Fruit fly (Drosophila melanogaster) whole organism, embryonic: ENCODE data around the gene Vti1a.

ENCODE experiments used
- CG11093 ChIP-seq: fragments of 200-800 bp; sonication (Bioruptor generic); IDR thresholded peaks from 3 replicates; pipeline ENCODE4 v1.3.6; 2022; ENCODE audit warnings: missing biosample characterization, missing genetic modification characterization
- CG13296 ChIP-seq: fragments of 200-800 bp; sonication (Bioruptor generic); optimal IDR thresholded peaks from 3 replicates; lab custom pipeline; 2018; ENCODE audit warnings: missing biosample characterization, mild to moderate bottlenecking, missing genetic modification characterization
- CG13775 ChIP-seq: fragments of 200-800 bp; sonication (Bioruptor generic); optimal IDR thresholded peaks from 3 replicates; lab custom pipeline; 2017; ENCODE audit warnings: missing biosample characterization, mild to moderate bottlenecking, missing genetic modification characterization
- CG14965 ChIP-seq: fragments of 200-800 bp; sonication (Bioruptor generic); optimal IDR thresholded peaks from 2 replicates; lab custom pipeline; 2016; ENCODE audit warnings: missing biosample characterization, missing genetic modification characterization, borderline replicate concordance
- CG17186 ChIP-seq: fragments of 200-800 bp; sonication (Bioruptor generic); optimal IDR thresholded peaks from 3 replicates; lab custom pipeline; 2017; ENCODE audit warnings: missing biosample characterization, missing genetic modification reagents, missing genetic modification characterization
- CG17361 ChIP-seq: fragments of 200-800 bp; sonication (Bioruptor generic); IDR thresholded peaks from 3 replicates; pipeline ENCODE4 v1.3.6; 2022; ENCODE audit warnings: missing biosample characterization, missing genetic modification characterization
- CG17802 ChIP-seq: fragments of 200-800 bp; sonication (Bioruptor generic); optimal IDR thresholded peaks from 2 replicates; lab custom pipeline; 2018; ENCODE audit warnings: missing biosample characterization, mild to moderate bottlenecking, missing genetic modification characterization, moderate library complexity
- CG17829 ChIP-seq: fragments of 200-800 bp; optimal IDR thresholded peaks from 2 replicates; lab custom pipeline; 2019; ENCODE audit warnings: missing biosample characterization, mild to moderate bottlenecking, missing genetic modification characterization, moderate library complexity
- CG18476 ChIP-seq: fragments of 200-800 bp; sonication (Bioruptor generic); optimal IDR thresholded peaks from 2 replicates; lab custom pipeline; 2016; ENCODE audit warnings: missing biosample characterization, mild to moderate bottlenecking, missing genetic modification characterization
- CG18619 ChIP-seq: fragments of 200-800 bp; sonication (Bioruptor generic); optimal IDR thresholded peaks from 3 replicates; lab custom pipeline; 2017; ENCODE audit warnings: missing biosample characterization, mild to moderate bottlenecking, missing genetic modification characterization
- CG2116 ChIP-seq: fragments of 200-800 bp; sonication (Bioruptor generic); optimal IDR thresholded peaks from 3 replicates; lab custom pipeline; 2018; ENCODE audit warnings: missing biosample characterization, mild to moderate bottlenecking, missing genetic modification characterization
- CG2712 ChIP-seq: fragments of 200-800 bp; optimal IDR thresholded peaks from 3 replicates; lab custom pipeline; 2019; ENCODE audit warnings: missing biosample characterization, mild to moderate bottlenecking, missing genetic modification characterization, moderate library complexity
- CG30403 ChIP-seq: fragments of 200-800 bp; sonication (Bioruptor generic); optimal IDR thresholded peaks from 3 replicates; lab custom pipeline; 2016; ENCODE audit warnings: missing biosample characterization, missing genetic modification characterization
- CG32767 ChIP-seq: fragments of 200-800 bp; sonication (Bioruptor generic); IDR thresholded peaks from 2 replicates; pipeline ENCODE4 v1.3.6; 2022; ENCODE audit warnings: missing biosample characterization, missing genetic modification characterization
- CG3847 ChIP-seq: fragments of 200-800 bp; sonication (Bioruptor generic); IDR thresholded peaks from 2 replicates; pipeline ENCODE4 v1.3.6; 2022; ENCODE audit warnings: missing biosample characterization, missing genetic modification characterization
- CG42726 ChIP-seq: fragments of 200-800 bp; sonication (Bioruptor generic); IDR thresholded peaks from 2 replicates; pipeline ENCODE4 v1.3.6; 2022; ENCODE audit warnings: missing biosample characterization, missing genetic modification characterization; ENCODE audit not compliant: partially characterized antibody
- CG4282 ChIP-seq: fragments of 200-800 bp; sonication (Bioruptor generic); optimal IDR thresholded peaks from 2 replicates; lab custom pipeline; 2016; ENCODE audit warnings: missing biosample characterization, missing genetic modification characterization
- CG4854 ChIP-seq: fragments of 200-800 bp; sonication (Bioruptor generic); optimal IDR thresholded peaks from 2 replicates; lab custom pipeline; 2016; ENCODE audit warnings: missing biosample characterization, missing genetic modification characterization, inconsistent platforms
- CG5180 ChIP-seq: fragments of 200-800 bp; sonication (Bioruptor generic); optimal IDR thresholded peaks from 3 replicates; lab custom pipeline; 2017; ENCODE audit warnings: missing biosample characterization, missing genetic modification characterization, mild to moderate bottlenecking, moderate library complexity, missing genetic modification reagents
- CG7987 ChIP-seq: fragments of 200-800 bp; sonication (Bioruptor generic); optimal IDR thresholded peaks from 2 replicates; lab custom pipeline; 2018; ENCODE audit warnings: missing biosample characterization, mild to moderate bottlenecking, missing genetic modification characterization, moderate library complexity
- CG9215 ChIP-seq: fragments of 200-800 bp; sonication (Bioruptor generic); IDR thresholded peaks from 2 replicates; pipeline ENCODE4 v1.3.6; 2022; ENCODE audit warnings: missing biosample characterization, missing genetic modification characterization
- Dp ChIP-seq: fragments of 200-800 bp; sonication (Bioruptor generic); optimal IDR thresholded peaks from 2 replicates; lab custom pipeline; 2018; ENCODE audit warnings: missing biosample characterization, mild to moderate bottlenecking, missing genetic modification characterization, moderate library complexity
- ERR ChIP-seq: fragments of 200-800 bp; sonication (Bioruptor generic); optimal IDR thresholded peaks from 2 replicates; lab custom pipeline; 2016; ENCODE audit warnings: missing biosample characterization, missing genetic modification characterization
- Elba2 ChIP-seq: fragments of 200-800 bp; sonication (Bioruptor generic); optimal IDR thresholded peaks from 3 replicates; lab custom pipeline; 2016; ENCODE audit warnings: missing biosample characterization, missing genetic modification characterization
- GATAe ChIP-seq: fragments of 200-800 bp; sonication (Bioruptor generic); conservative IDR thresholded peaks from 2 replicates; pipeline ENCODE4 v1.3.6; 2022; ENCODE audit warnings: missing biosample characterization, missing genetic modification characterization
- HmgD ChIP-seq: fragments of 200-800 bp; sonication (Bioruptor generic); optimal IDR thresholded peaks from 3 replicates; lab custom pipeline; 2016; ENCODE audit warnings: missing biosample characterization, missing genetic modification characterization
- NC2α ChIP-seq: fragments of 200-800 bp; sonication (Bioruptor generic); optimal IDR thresholded peaks from 2 replicates; lab custom pipeline; 2016; ENCODE audit warnings: missing biosample characterization, missing genetic modification characterization
- Opbp ChIP-seq: fragments of 200-800 bp; sonication (Bioruptor generic); IDR thresholded peaks from 3 replicates; pipeline ENCODE4 v1.3.6; 2022; ENCODE audit warnings: missing biosample characterization, missing genetic modification characterization; ENCODE audit not compliant: partially characterized antibody
- Ravus ChIP-seq: fragments of 200-800 bp; sonication (Bioruptor generic); IDR thresholded peaks from 2 replicates; pipeline ENCODE4 v1.3.6; 2022; ENCODE audit warnings: missing biosample characterization, missing genetic modification characterization
- Vsx1 ChIP-seq: fragments of 200-800 bp; sonication (Bioruptor generic); optimal IDR thresholded peaks from 2 replicates; lab custom pipeline; 2017; ENCODE audit warnings: missing biosample characterization, mild to moderate bottlenecking, missing genetic modification characterization, missing genetic modification reagents
- br ChIP-seq: fragments of >200 bp; optimal IDR thresholded peaks from 2 replicates; lab custom pipeline; 2017
- chn ChIP-seq: fragments of 200-800 bp; sonication (Bioruptor generic); optimal IDR thresholded peaks from 2 replicates; lab custom pipeline; 2016; ENCODE audit warnings: missing biosample characterization, missing genetic modification characterization
- dimm ChIP-seq: fragments of 200-800 bp; sonication (Bioruptor generic); IDR thresholded peaks from 2 replicates; pipeline ENCODE4 v1.3.6; 2022; ENCODE audit warnings: missing biosample characterization, missing genetic modification characterization
- dm ChIP-seq: fragments of 200-800 bp; sonication (Bioruptor generic); optimal IDR thresholded peaks from 3 replicates; lab custom pipeline; 2016; ENCODE audit warnings: missing biosample characterization, missing genetic modification characterization
- dpn ChIP-seq, 2 experiments: fragments of 200-800 bp; sonication (Bioruptor generic); optimal IDR thresholded peaks; 3 replicates each; lab custom pipeline; 2016; ENCODE audit warnings: missing biosample characterization in 2 of 2, missing genetic modification characterization in 2 of 2
- dysf ChIP-seq: fragments of 200-800 bp; sonication (Bioruptor generic); IDR thresholded peaks from 3 replicates; pipeline ENCODE4 v1.3.6; 2022; ENCODE audit warnings: missing biosample characterization, missing genetic modification characterization
- en ChIP-seq: fragments of 200-800 bp; sonication (Bioruptor generic); optimal IDR thresholded peaks from 2 replicates; lab custom pipeline; 2016; ENCODE audit warnings: missing biosample characterization, missing genetic modification characterization
- fd3F ChIP-seq: fragments of 200-800 bp; sonication (Bioruptor generic); optimal IDR thresholded peaks from 2 replicates; lab custom pipeline; 2018; ENCODE audit warnings: missing biosample characterization, mild to moderate bottlenecking, missing genetic modification characterization, moderate library complexity
- gcm ChIP-seq: fragments of 200-800 bp; sonication (Bioruptor generic); optimal IDR thresholded peaks from 2 replicates; lab custom pipeline; 2019; ENCODE audit warnings: missing biosample characterization, mild to moderate bottlenecking, missing genetic modification characterization, moderate library complexity
- ham ChIP-seq: fragments of 200-800 bp; sonication (Bioruptor generic); IDR thresholded peaks from 2 replicates; pipeline ENCODE4 v1.3.6; 2022; ENCODE audit warnings: missing biosample characterization, missing genetic modification characterization
- inv ChIP-seq: fragments of 200-800 bp; sonication (Bioruptor generic); IDR thresholded peaks from 2 replicates; pipeline ENCODE4 v1.3.6; 2022; ENCODE audit warnings: missing biosample characterization, missing genetic modification characterization; ENCODE audit not compliant: partially characterized antibody
- lab ChIP-seq: fragments of 200-800 bp; sonication (Bioruptor generic); optimal IDR thresholded peaks from 3 replicates; lab custom pipeline; 2017; ENCODE audit warnings: missing biosample characterization, missing genetic modification characterization, mild to moderate bottlenecking, moderate library complexity, missing genetic modification reagents
- lmd ChIP-seq: fragments of 200-800 bp; sonication (Bioruptor generic); IDR thresholded peaks from 2 replicates; pipeline ENCODE4 v1.3.6; 2022; ENCODE audit warnings: missing biosample characterization, missing genetic modification characterization
- nmo ChIP-seq: fragments of 200-800 bp; sonication (Bioruptor generic); optimal IDR thresholded peaks from 2 replicates; lab custom pipeline; 2018; ENCODE audit warnings: missing biosample characterization, mild to moderate bottlenecking, missing genetic modification characterization, moderate library complexity
- oc ChIP-seq: fragments of 200-800 bp; sonication (Bioruptor generic); optimal IDR thresholded peaks from 2 replicates; lab custom pipeline; 2018; ENCODE audit warnings: missing biosample characterization, mild to moderate bottlenecking, missing genetic modification characterization, moderate library complexity
- pum ChIP-seq: fragments of 200-800 bp; sonication (Bioruptor generic); optimal IDR thresholded peaks from 2 replicates; lab custom pipeline; 2016; ENCODE audit warnings: missing biosample characterization, missing genetic modification characterization
- row ChIP-seq: fragments of 200-800 bp; sonication (Bioruptor generic); IDR thresholded peaks from 3 replicates; pipeline ENCODE4 v1.3.6; 2022; ENCODE audit warnings: missing biosample characterization, missing genetic modification characterization
- sens ChIP-seq: fragments of 200-800 bp; sonication (Bioruptor generic); peaks from one replicate; lab custom pipeline; 2016; ENCODE audit warnings: missing biosample characterization, missing genetic modification characterization
- usp ChIP-seq: fragments of >200 bp; optimal IDR thresholded peaks from 2 replicates; lab custom pipeline; 2017; ENCODE audit warnings: missing biosample characterization, missing genetic modification characterization
- vnd ChIP-seq: fragments of 200-800 bp; sonication (Bioruptor generic); IDR thresholded peaks from 3 replicates; pipeline ENCODE4 v1.3.6; 2022; ENCODE audit warnings: missing biosample characterization, missing genetic modification characterization; ENCODE audit not compliant: partially characterized antibody

The Vti1a gene

DNA sequence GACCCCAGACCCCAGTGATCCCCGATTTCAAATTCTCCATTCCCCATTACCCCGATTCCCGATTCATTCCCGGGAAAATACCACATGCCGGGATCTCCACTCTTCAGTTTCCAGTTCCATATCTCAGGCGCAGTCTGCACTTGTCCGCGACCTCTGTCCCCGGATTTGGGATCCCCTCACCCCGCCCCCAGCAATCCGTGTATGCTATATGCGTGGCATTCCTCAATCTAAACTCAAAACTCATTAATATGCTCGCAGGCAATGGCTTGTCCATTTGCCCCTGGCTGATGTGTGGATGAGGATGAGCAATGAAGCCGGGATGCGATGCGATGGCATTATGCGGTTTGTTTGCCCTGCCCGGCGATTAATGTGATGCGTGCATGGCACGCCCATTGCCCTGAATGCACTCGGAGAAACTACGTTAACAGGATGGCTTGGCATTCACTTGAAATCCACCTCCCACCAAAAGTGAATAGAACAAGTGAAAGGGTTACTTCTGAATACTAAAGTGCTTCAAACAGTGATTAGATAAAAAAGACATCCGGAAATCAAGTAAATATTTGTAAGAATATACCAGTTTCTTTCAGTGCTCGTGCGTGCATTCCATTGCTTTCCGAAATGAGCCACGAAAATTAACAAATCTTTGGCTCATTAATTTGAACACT is 32.9 kb upstream of the Vti1a start (continued):
- TF ChIP-seq Dp (GFP tag; lab: Kevin White, UChicago): no peak
- 0 out of 2 replicates have a peak, but pooled peaks have one; percentile 29 for TF ChIP-seq dimm (GFP tag; lab: Robert Waterston, UW)
- TF ChIP-seq CG17186 (GFP tag; lab: Kevin White, UChicago): peak; percentile 53
- no peak for TF ChIP-seq ham
- peak; percentile 33; the same call in 1 of the 2 replicates for TF ChIP-seq CG9215
- no peak for TF ChIP-seq usp (GFP tag; lab: Kevin White, UChicago)
- peak; percentile 68 to 76 for TF ChIP-seq dpn (GFP tag; optimal IDR thresholded peaks at IDR 0.05; lab: Kevin White, UChicago)
- peak; percentile 48 for TF ChIP-seq CG4282
- peak; percentile 66; the same call in 2 of the 3 replicates for TF ChIP-seq CG11093 (GFP tag; lab: Robert Waterston, UW)
- TF ChIP-seq inv (GFP tag; lab: Robert Waterston, UW): no peak
- no peak for TF ChIP-seq ERR (GFP tag; lab: Kevin White, UChicago)
- TF ChIP-seq gcm (GFP tag; lab: Kevin White, UChicago): peak; percentile 87
- TF ChIP-seq br (lab: Kevin White, UChicago): no peak
- TF ChIP-seq nmo (GFP tag; lab: Kevin White, UChicago): peak; percentile 84
- peak; percentile 58 for TF ChIP-seq Elba2 (GFP tag; lab: Kevin White, UChicago)
- TF ChIP-seq lab (GFP tag; lab: Kevin White, UChicago): no peak
- TF ChIP-seq NC2α: peak; percentile 87
- TF ChIP-seq Ravus (GFP tag; lab: Robert Waterston, UW): no peak
- peak; percentile 9 for TF ChIP-seq Vsx1
- TF ChIP-seq fd3F (GFP tag; lab: Kevin White, UChicago): no peak
- peak; percentile 39 for TF ChIP-seq CG7987 (GFP tag; lab: Kevin White, UChicago)
- TF ChIP-seq sens (GFP tag; lab: Kevin White, UChicago): peak; percentile 99
- peak; percentile 86 for TF ChIP-seq pum
- TF ChIP-seq CG13296 (GFP tag; lab: Kevin White, UChicago): no peak
- peak; percentile 55; the same call in 1 of the 3 replicates for TF ChIP-seq dysf (GFP tag; lab: Robert Waterston, UW)
- peak; percentile 59 for TF ChIP-seq CG4854 (GFP tag; lab: Kevin White, UChicago)
- peak; percentile 94 for TF ChIP-seq chn (GFP tag; lab: Kevin White, UChicago)
- TF ChIP-seq CG2712 (tag; lab: Kevin White, UChicago): peak; percentile 95
- peak; percentile 50 for TF ChIP-seq CG18619
- peak; percentile 72 for TF ChIP-seq en
- peak; percentile 60 for TF ChIP-seq dm
- TF ChIP-seq CG14965 (GFP tag; lab: Kevin White, UChicago): peak; percentile 26
- peak; percentile 93 for TF ChIP-seq CG17829 (tag; lab: Kevin White, UChicago)
- peak; percentile 0 for TF ChIP-seq CG5180 (GFP tag; lab: Kevin White, UChicago)
- TF ChIP-seq CG30403 (GFP tag; lab: Kevin White, UChicago): peak; percentile 75
- TF ChIP-seq CG2116 (GFP tag; lab: Kevin White, UChicago): peak; percentile 39
- TF ChIP-seq HmgD (GFP tag; lab: Kevin White, UChicago): peak; percentile 18
- TF ChIP-seq row (GFP tag; lab: Robert Waterston, UW): peak; percentile 84
- 0 out of 2 replicates have a peak, but pooled peaks have one; percentile 45 for TF ChIP-seq CG32767 (GFP tag; lab: Robert Waterston, UW)
- peak; percentile 85 for TF ChIP-seq CG13775 (GFP tag; lab: Kevin White, UChicago)
- no peak for TF ChIP-seq vnd (GFP tag; lab: Robert Waterston, UW)
- TF ChIP-seq Opbp (GFP tag; lab: Robert Waterston, UW): no peak
- TF ChIP-seq CG17361: peak; percentile 82
- no peak for TF ChIP-seq CG42726 (GFP tag; lab: Robert Waterston, UW)
- peak; percentile 21; the same call in 1 of the 2 replicates for TF ChIP-seq CG3847 (GFP tag; lab: Robert Waterston, UW)
- peak; percentile 68 for TF ChIP-seq CG17802 (tag; lab: Kevin White, UChicago)
- TF ChIP-seq oc: peak; percentile 39
- TF ChIP-seq GATAe (GFP tag; lab: Robert Waterston, UW): no peak
- peak; percentile 34; the same call in 1 of the 2 replicates for TF ChIP-seq lmd (GFP tag; lab: Robert Waterston, UW)
- TF ChIP-seq CG18476: peak; percentile 47
